Fruit fly (Drosophila melanogaster) whole organism, wandering third instar larva: ENCODE data around the gene ZnT77C.

Experiments
- CrebA ChIP-seq: fragments of 200-800 bp; sonication (Bioruptor generic); optimal IDR thresholded peaks from 2 replicates; lab custom pipeline; 2016; ENCODE audit warnings: missing biosample characterization, mild to moderate bottlenecking, missing genetic modification characterization, borderline replicate concordance
- Dfd ChIP-seq: fragments of >200 bp; optimal IDR thresholded peaks from 2 replicates; lab custom pipeline; 2017; ENCODE audit warnings: missing biosample characterization, missing genetic modification characterization
- Vsx2 ChIP-seq: fragments of 200-300, 225-300 bp; sonication (Bioruptor generic); optimal IDR thresholded peaks from 2 replicates; lab custom pipeline; 2018; ENCODE audit warnings: missing biosample characterization, missing genetic modification characterization; ENCODE audit not compliant: partially characterized antibody
- dsf ChIP-seq: sonication (Bioruptor generic); optimal IDR thresholded peaks from 2 replicates; lab custom pipeline; 2016; ENCODE audit warnings: missing biosample characterization, missing genetic modification characterization, borderline replicate concordance
- ey ChIP-seq: fragments of 200-800 bp; sonication (Bioruptor generic); optimal IDR thresholded peaks from 2 replicates; lab custom pipeline; 2016; ENCODE audit warnings: missing biosample characterization, missing genetic modification characterization
- h ChIP-seq: fragments of 200-800 bp; sonication (Bioruptor generic); optimal IDR thresholded peaks from 3 replicates; lab custom pipeline; 2016; ENCODE audit warnings: missing biosample characterization, mild to moderate bottlenecking, missing genetic modification characterization
- lola ChIP-seq: fragments of >200 bp; optimal IDR thresholded peaks from 2 replicates; lab custom pipeline; 2017; ENCODE audit warnings: missing biosample characterization, missing genetic modification characterization
- psq ChIP-seq: fragments of 200-800 bp; sonication (Bioruptor generic); optimal IDR thresholded peaks from 3 replicates; lab custom pipeline; 2017; ENCODE audit warnings: missing biosample characterization, mild to moderate bottlenecking, missing genetic modification characterization, moderate library complexity
- rgr ChIP-seq: fragments of 200-800 bp; sonication (Bioruptor generic); optimal IDR thresholded peaks from 3 replicates; lab custom pipeline; 2016; ENCODE audit warnings: missing biosample characterization, mild to moderate bottlenecking, missing genetic modification characterization
- usp ChIP-seq: fragments of >200 bp; optimal IDR thresholded peaks from 2 replicates; lab custom pipeline; 2017; ENCODE audit warnings: missing biosample characterization, missing genetic modification characterization

dm6 chr3L:20529918-20530317, 35.2 kb upstream of the ZnT77C start:
- TF ChIP-seq Vsx2 (GFP tag; lab: Kevin White, UChicago) (no peak), psq (GFP tag; lab: Kevin White, UChicago) (no peak), h (no peak), ey (GFP tag; lab: Kevin White, UChicago) (no peak), rgr (GFP tag; lab: Kevin White, UChicago) (no peak), CrebA (GFP tag; lab: Kevin White, UChicago) (no peak), Dfd (GFP tag; lab: Kevin White, UChicago) (no peak), dsf (GFP tag; lab: Kevin White, UChicago) (no peak), lola (GFP tag; lab: Kevin White, UChicago) (no peak), usp (GFP tag; lab: Kevin White, UChicago) (no peak)
